Worm (Caenorhabditis elegans): ENCODE data around the gene hlh-30.

hlh-30 gene

ce11 chrIV:4042274-4042673, 7.5 kb upstream of the hlh-30 start, which contains the start of gene cdc-73 (continued):
- TF ChIP-seq tbx-7 (tag; optimal IDR thresholded peaks at IDR 0.05), result peak; percentile 72
- peak; percentile 87 for TF ChIP-seq ceh-31 (tag; optimal IDR thresholded peaks at IDR 0.05)
- TF ChIP-seq hlh-8 (tag; optimal IDR thresholded peaks at IDR 0.05), result peak; percentile 66
- TF ChIP-seq ahr-1 (tag; optimal IDR thresholded peaks at IDR 0.05), result peak; percentile 50
- no peak for TF ChIP-seq pqm-1 (tag; optimal IDR thresholded peaks at IDR 0.05)
- TF ChIP-seq K09A11.1 (tag; optimal IDR thresholded peaks at IDR 0.05; ENCODE audit: insufficient read depth), result no peak
- peak; percentile 5 for TF ChIP-seq ceh-34 (tag; optimal IDR thresholded peaks at IDR 0.05)
- TF ChIP-seq C08G9.2 (tag; optimal IDR thresholded peaks at IDR 0.05), result peak; percentile 86
- peak; percentile 55 for TF ChIP-seq ceh-14 (tag; optimal IDR thresholded peaks at IDR 0.05)
- TF ChIP-seq ceh-30 (tag; optimal IDR thresholded peaks at IDR 0.05), result no peak

ce11 chrIV:4041006-4041405, 6.3 kb upstream of the hlh-30 start:
- TF ChIP-seq ref-2 (tag; optimal IDR thresholded peaks at IDR 0.05) (no peak), K09A11.1 (tag; optimal IDR thresholded peaks at IDR 0.05; ENCODE audit: insufficient read depth) (no peak), ama-1 (optimal IDR thresholded peaks at IDR 0.05) (no peak), lim-6 (tag; optimal IDR thresholded peaks at IDR 0.05) (no peak), ceh-30 (tag; optimal IDR thresholded peaks at IDR 0.05) (no peak), hlh-8 (tag; optimal IDR thresholded peaks at IDR 0.05) (no peak), mec-3 (tag; optimal IDR thresholded peaks at IDR 0.05; ENCODE audit: borderline replicate concordance) (no peak), F13H6.1 (tag; optimal IDR thresholded peaks at IDR 0.05) (no peak), pat-9 (tag; optimal IDR thresholded peaks at IDR 0.05) (no peak)

ce11 chrIV:4039984-4040383, 5.2 kb upstream of the hlh-30 start, which contains the start of gene F35F11.2:
Gene F35F11.2 (plus strand): TSS chrIV:4040284.
- TF ChIP-seq rnt-1 (tag; optimal IDR thresholded peaks at IDR 0.05) (no peak), syd-9 (tag; optimal IDR thresholded peaks at IDR 0.05) (no peak), ceh-6 (GFP tag; optimal IDR thresholded peaks at IDR 0.05) (no peak), sdc-2 (tag; optimal IDR thresholded peaks at IDR 0.05) (no peak), unc-3 (GFP tag; conservative IDR thresholded peaks at IDR 0.05) (no peak), unc-3 (tag; optimal IDR thresholded peaks at IDR 0.05) (no peak), ceh-18 (tag; optimal IDR thresholded peaks at IDR 0.05) (no peak), ttx-3 (tag; optimal IDR thresholded peaks at IDR 0.05) (no peak), Y22D7AL.16 (tag; optimal IDR thresholded peaks at IDR 0.05) (no peak), hlh-6 (tag; optimal IDR thresholded peaks at IDR 0.05) (no peak), ceh-19 (GFP tag; optimal IDR thresholded peaks at IDR 0.05) (no peak), npax-4 (tag; optimal IDR thresholded peaks at IDR 0.05) (no peak), pha-2 (tag; optimal IDR thresholded peaks at IDR 0.05) (no peak), F13H6.1 (tag; optimal IDR thresholded peaks at IDR 0.05) (no peak), ceh-14 (tag; optimal IDR thresholded peaks at IDR 0.05) (no peak), ceh-2 (tag; optimal IDR thresholded peaks at IDR 0.05) (no peak), nfya-1 (tag; optimal IDR thresholded peaks at IDR 0.05) (no peak)

ce11 chrIV:4033490-4033889, 1.3 kb downstream of the hlh-30 start:
- TF ChIP-seq hlh-15 (tag; optimal IDR thresholded peaks at IDR 0.05) (no peak), pqm-1 (tag; optimal IDR thresholded peaks at IDR 0.05) (no peak), pax-1 (tag; optimal IDR thresholded peaks at IDR 0.05) (no peak), lim-6 (tag; optimal IDR thresholded peaks at IDR 0.05) (no peak)

ce11 chrIV:4032350-4032749, 2.4 kb downstream of the hlh-30 start:
- TF ChIP-seq elt-2 (tag; optimal IDR thresholded peaks at IDR 0.05), result peak; percentile 83
- TF ChIP-seq mec-3 (tag; optimal IDR thresholded peaks at IDR 0.05; ENCODE audit: borderline replicate concordance), result no peak
